Worm (Caenorhabditis elegans): ENCODE results near the gene F10G7.9.

DNA sequence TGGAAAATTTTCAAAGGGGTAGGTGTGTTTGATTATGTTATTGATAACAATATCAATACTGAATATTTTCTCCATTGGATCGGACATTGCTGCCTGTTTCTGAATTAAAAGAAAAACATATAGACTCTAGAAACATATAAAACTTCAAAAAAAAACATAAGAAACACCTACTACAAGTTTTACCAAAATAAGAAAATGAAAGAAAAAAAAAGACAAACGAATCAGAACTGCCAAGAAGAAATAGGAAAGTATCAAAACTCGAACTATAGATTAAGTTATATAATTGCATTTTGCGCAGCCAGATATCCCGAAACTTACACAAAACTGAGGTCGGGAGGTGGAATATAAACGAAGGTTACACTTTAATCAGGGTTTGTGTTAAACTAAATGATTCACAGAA lies 40.9 kb downstream of the F10G7.9 start, which contains the start of gene T05A7.11:
- TF ChIP-seq pha-4 (tag; optimal IDR thresholded peaks at IDR 0.05) = no peak
- no peak for TF ChIP-seq sdc-2 (tag; optimal IDR thresholded peaks at IDR 0.05)
- no peak for TF ChIP-seq nhr-232 (tag; optimal IDR thresholded peaks at IDR 0.05)
- no peak for TF ChIP-seq F13H6.1 (tag; optimal IDR thresholded peaks at IDR 0.05)
- TF ChIP-seq elt-2 (tag; optimal IDR thresholded peaks at IDR 0.05) = no peak
- no peak for TF ChIP-seq hlh-13 (GFP tag; optimal IDR thresholded peaks at IDR 0.05)
- TF ChIP-seq nhr-11 (tag; optimal IDR thresholded peaks at IDR 0.05) = no peak
- no peak for TF ChIP-seq unc-3 (GFP tag; conservative IDR thresholded peaks at IDR 0.05)
- TF ChIP-seq unc-3 (tag; optimal IDR thresholded peaks at IDR 0.05) = no peak
- TF ChIP-seq rnt-1 (tag; optimal IDR thresholded peaks at IDR 0.05) = no peak
